Worm (Caenorhabditis elegans): ENCODE measurements around the gene col-180.

ce11 chrX:11752289-11752688 lies 40.2 kb upstream of the col-180 start:
- TF ChIP-seq elt-3 (tag; optimal IDR thresholded peaks at IDR 0.05), result no peak
- no peak for TF ChIP-seq tbx-2 (tag; optimal IDR thresholded peaks at IDR 0.05)
- TF ChIP-seq daf-12 (tag; optimal IDR thresholded peaks at IDR 0.05), result no peak
- no peak for TF ChIP-seq ztf-4 (tag; optimal IDR thresholded peaks at IDR 0.05)
- TF ChIP-seq ztf-11 (tag; optimal IDR thresholded peaks at IDR 0.05), result no peak
- no peak for TF ChIP-seq ceh-82 (tag; optimal IDR thresholded peaks at IDR 0.05)
- TF ChIP-seq snpc-4 (tag; optimal IDR thresholded peaks at IDR 0.05), result no peak
